Fruit fly (Drosophila melanogaster): ENCODE results near the gene CG32687.

Gene CG32687

dm6 chrX:10515323-10515853 lies 28.4 kb upstream of the CG32687 start (continued):
- TF ChIP-seq sob (GFP tag; IDR thresholded peaks at IDR 0.05) (peak; percentile 34; the same call in 1 of the 2 replicates), CG4730 (GFP tag; IDR thresholded peaks at IDR 0.05) (0 out of 2 replicates have a peak, but pooled peaks have one; percentile 35), Meics (GFP tag; optimal IDR thresholded peaks at IDR 0.05) (no peak), dmrt99B (tag; optimal IDR thresholded peaks at IDR 0.05) (peak; percentile 71), CG4404 (GFP tag; IDR thresholded peaks at IDR 0.05) (peak; percentile 91), scrt (GFP tag; optimal IDR thresholded peaks at IDR 0.05) (no peak), CG17328 (GFP tag; IDR thresholded peaks at IDR 0.05) (peak; percentile 73), Rx (GFP tag; IDR thresholded peaks at IDR 0.05) (no peak), CG33213 (GFP tag; optimal IDR thresholded peaks at IDR 0.05) (peak; percentile 26), PHDP (tag; optimal IDR thresholded peaks at IDR 0.05) (no peak), CG7987 (GFP tag; optimal IDR thresholded peaks at IDR 0.05) (no peak), rib (GFP tag; IDR thresholded peaks at IDR 0.05) (no peak), ind (GFP tag; optimal IDR thresholded peaks at IDR 0.05) (no peak), CG6683 (GFP tag; optimal IDR thresholded peaks at IDR 0.05) (no peak), GATAe (GFP tag; conservative IDR thresholded peaks at IDR 0.05) (no peak), CG11723 (GFP tag; optimal IDR thresholded peaks at IDR 0.05) (no peak), fru (optimal IDR thresholded peaks at IDR 0.05) (no peak), B-H2 (GFP tag; optimal IDR thresholded peaks at IDR 0.05) (no peak), CG12391 (tag; optimal IDR thresholded peaks at IDR 0.05) (peak; percentile 31), CG10431 (GFP tag; optimal IDR thresholded peaks at IDR 0.05) (no peak), otp (GFP tag; IDR thresholded peaks at IDR 0.05) (peak; percentile 55; the same call in 2 of the 3 replicates), corto (GFP tag; optimal IDR thresholded peaks at IDR 0.05) (no peak), gcm2 (GFP tag; optimal IDR thresholded peaks at IDR 0.05) (no peak), CG2199 (GFP tag; IDR thresholded peaks at IDR 0.05) (no peak; the same call in 2 of the 3 replicates), ranshi (GFP tag; IDR thresholded peaks at IDR 0.05) (peak; percentile 32; the same call in 1 of the 2 replicates), CG14441 (GFP tag; IDR thresholded peaks at IDR 0.05) (0 out of 2 replicates have a peak, but pooled peaks have one; percentile 16), Med (GFP tag) (peak; percentile 93), gsb (GFP tag; IDR thresholded peaks at IDR 0.05) (0 out of 2 replicates have a peak, but pooled peaks have one; percentile 18), CTCF (GFP tag; optimal IDR thresholded peaks at IDR 0.05) (no peak), CG6689 (GFP tag; IDR thresholded peaks at IDR 0.05) (peak; percentile 67), unpg (GFP tag; optimal IDR thresholded peaks at IDR 0.05) (peak; percentile 44), Neu2 (GFP tag; optimal IDR thresholded peaks at IDR 0.05; ENCODE audit: borderline replicate concordance) (peak; percentile 82), gfzf (GFP tag; optimal IDR thresholded peaks at IDR 0.05) (no peak), oc (tag; optimal IDR thresholded peaks at IDR 0.05) (no peak), CG16815 (GFP tag; optimal IDR thresholded peaks at IDR 0.05) (peak; percentile 46), CG12299 (tag; optimal IDR thresholded peaks at IDR 0.05) (no peak), CG8290 (GFP tag; optimal IDR thresholded peaks at IDR 0.05) (peak; percentile 31), CG8290 (tag; optimal IDR thresholded peaks at IDR 0.05) (peak in 1 of 2 experiments; percentile 7), CG10267 (tag; optimal IDR thresholded peaks at IDR 0.05) (peak; percentile 61), Mrtf (GFP tag; IDR thresholded peaks at IDR 0.05) (peak; percentile 53; the same call in 1 of the 3 replicates), ara (GFP tag; IDR thresholded peaks at IDR 0.05) (peak; percentile 85), CG7963 (GFP tag; IDR thresholded peaks at IDR 0.05; ENCODE audit: partially characterized antibody) (no peak), kay (GFP tag; optimal IDR thresholded peaks at IDR 0.05) (no peak), CG6272 (GFP tag; IDR thresholded peaks at IDR 0.05) (no peak; the same call in 1 of the 2 replicates), Myb (GFP tag; optimal IDR thresholded peaks at IDR 0.05) (no peak), nerfin-1 (tag; optimal IDR thresholded peaks at IDR 0.05) (peak; percentile 40), CG10654 (GFP tag; optimal IDR thresholded peaks at IDR 0.05) (peak; percentile 30), sens (GFP tag) (peak; percentile 93), HHEX (GFP tag; optimal IDR thresholded peaks at IDR 0.05) (no peak), CG17359 (tag; optimal IDR thresholded peaks at IDR 0.05) (peak; percentile 35), ems (GFP tag; optimal IDR thresholded peaks at IDR 0.05) (peak; percentile 39), Hr3 (GFP tag; optimal IDR thresholded peaks at IDR 0.05) (peak; percentile 40)
